Fruit fly (Drosophila melanogaster) whole organism, embryonic: ENCODE results near the gene CG14636.

Experiments
- ATbp ChIP-seq: fragments of 200-800 bp; sonication (Bioruptor generic); optimal IDR thresholded peaks from 2 replicates; lab custom pipeline; 2017; ENCODE audit warnings: missing biosample characterization, mild to moderate bottlenecking, missing genetic modification characterization, missing genetic modification reagents
- Atf6 ChIP-seq: fragments of 200-800 bp; sonication (Bioruptor generic); IDR thresholded peaks from 2 replicates; pipeline ENCODE4 v1.3.6; 2022; ENCODE audit warnings: missing biosample characterization, missing genetic modification characterization
- B-H2 ChIP-seq: fragments of 200-800 bp; sonication (Bioruptor generic); optimal IDR thresholded peaks from 2 replicates; lab custom pipeline; 2018; ENCODE audit warnings: missing biosample characterization, mild to moderate bottlenecking, missing genetic modification characterization
- CG1024 ChIP-seq: fragments of 200-800 bp; sonication (Bioruptor generic); IDR thresholded peaks from 2 replicates; pipeline ENCODE4 v1.3.6; 2022; ENCODE audit warnings: missing biosample characterization, missing genetic modification characterization
- CG10565 ChIP-seq: fragments of 200-800 bp; sonication (Bioruptor generic); optimal IDR thresholded peaks from 3 replicates; lab custom pipeline; 2016; ENCODE audit warnings: missing biosample characterization, mild to moderate bottlenecking, missing genetic modification characterization
- CG11247 ChIP-seq: fragments of 200-800 bp; sonication (Bioruptor generic); IDR thresholded peaks from 2 replicates; pipeline ENCODE4 v1.3.6; 2022; ENCODE audit warnings: missing biosample characterization, missing genetic modification characterization
- CG11695 ChIP-seq: fragments of 200-800 bp; sonication (Bioruptor generic); IDR thresholded peaks from 3 replicates; pipeline ENCODE4 v1.3.6; 2022; ENCODE audit warnings: missing biosample characterization, missing genetic modification characterization
- CG12155 ChIP-seq: fragments of 200-800 bp; sonication (Bioruptor generic); optimal IDR thresholded peaks from 3 replicates; lab custom pipeline; 2016; ENCODE audit warnings: missing biosample characterization, missing genetic modification characterization
- CG12219 ChIP-seq: fragments of 200-800 bp; sonication (Bioruptor generic); optimal IDR thresholded peaks from 3 replicates; lab custom pipeline; 2018; ENCODE audit warnings: missing biosample characterization, mild to moderate bottlenecking, missing genetic modification characterization
- CG12236 ChIP-seq: fragments of 200-800 bp; sonication (Bioruptor generic); optimal IDR thresholded peaks from 2 replicates; lab custom pipeline; 2016; ENCODE audit warnings: missing biosample characterization, missing genetic modification characterization
- CG14860 ChIP-seq: fragments of 200-800 bp; sonication (Bioruptor generic); IDR thresholded peaks from 3 replicates; pipeline ENCODE4 v1.3.6; 2022; ENCODE audit warnings: missing biosample characterization, missing genetic modification characterization; ENCODE audit not compliant: partially characterized antibody
- CG1603 ChIP-seq: fragments of 200-800 bp; sonication (Bioruptor generic); optimal IDR thresholded peaks from 2 replicates; lab custom pipeline; 2019; ENCODE audit warnings: missing biosample characterization, mild to moderate bottlenecking, missing genetic modification characterization, moderate library complexity
- CG16813 ChIP-seq: fragments of 200-800 bp; sonication (Bioruptor generic); IDR thresholded peaks from 3 replicates; pipeline ENCODE4 v1.3.6; 2022; ENCODE audit warnings: missing biosample characterization, missing genetic modification characterization; ENCODE audit not compliant: partially characterized antibody
- CG18764 ChIP-seq: fragments of 200-800 bp; sonication (Bioruptor generic); optimal IDR thresholded peaks from 3 replicates; lab custom pipeline; 2016; ENCODE audit warnings: missing biosample characterization, missing genetic modification characterization
- CG2202 ChIP-seq: fragments of 200-800 bp; sonication (Bioruptor generic); optimal IDR thresholded peaks from 2 replicates; lab custom pipeline; 2018; ENCODE audit warnings: missing biosample characterization, mild to moderate bottlenecking, missing genetic modification characterization
- CG30020 ChIP-seq: fragments of 200-800 bp; optimal IDR thresholded peaks from 2 replicates; lab custom pipeline; 2019; ENCODE audit warnings: missing biosample characterization, mild to moderate bottlenecking, missing genetic modification characterization, moderate library complexity
- CG3163 ChIP-seq: fragments of 200-800 bp; sonication (Bioruptor generic); optimal IDR thresholded peaks from 3 replicates; lab custom pipeline; 2016; ENCODE audit warnings: missing biosample characterization, missing genetic modification characterization
- CG3847 ChIP-seq: fragments of 200-800 bp; sonication (Bioruptor generic); IDR thresholded peaks from 2 replicates; pipeline ENCODE4 v1.3.6; 2022; ENCODE audit warnings: missing biosample characterization, missing genetic modification characterization
- CG43689 ChIP-seq: fragments of 200-800 bp; sonication (Bioruptor generic); IDR thresholded peaks from 2 replicates; pipeline ENCODE4 v1.3.6; 2022; ENCODE audit warnings: missing biosample characterization, missing genetic modification characterization
- CG4707 ChIP-seq: fragments of 200-800 bp; sonication (Bioruptor generic); optimal IDR thresholded peaks from 2 replicates; lab custom pipeline; 2018; ENCODE audit warnings: missing biosample characterization, mild to moderate bottlenecking, missing genetic modification characterization, moderate library complexity
- CG5245 ChIP-seq: fragments of 200-800 bp; sonication (Bioruptor generic); optimal IDR thresholded peaks from 3 replicates; lab custom pipeline; 2016; ENCODE audit warnings: missing biosample characterization, missing genetic modification characterization
- CG8290 ChIP-seq, 3 experiments: fragments of 200-800 bp; sonication (Bioruptor generic); optimal IDR thresholded peaks; 2 replicates each; lab custom pipeline; 2016 to 2019; ENCODE audit warnings: missing biosample characterization in 3 of 3, missing genetic modification characterization in 3 of 3, mild to moderate bottlenecking in 2 of 3, moderate library complexity in 1 of 3
- CG9727 ChIP-seq: fragments of 200-800 bp; sonication (Bioruptor generic); optimal IDR thresholded peaks from 3 replicates; lab custom pipeline; 2017; ENCODE audit warnings: missing biosample characterization, mild to moderate bottlenecking, missing genetic modification characterization
- CG9797 ChIP-seq: fragments of 200-800 bp; sonication (Bioruptor generic); optimal IDR thresholded peaks from 3 replicates; lab custom pipeline; 2018; ENCODE audit warnings: missing biosample characterization, mild to moderate bottlenecking, missing genetic modification characterization
- Chrac-16 ChIP-seq: fragments of 200-800 bp; sonication (Bioruptor generic); optimal IDR thresholded peaks from 3 replicates; lab custom pipeline; 2016; ENCODE audit warnings: missing biosample characterization, missing genetic modification characterization
- D19A ChIP-seq: fragments of 200-800 bp; optimal IDR thresholded peaks from 3 replicates; lab custom pipeline; 2019; ENCODE audit warnings: missing biosample characterization, mild to moderate bottlenecking, missing genetic modification characterization, moderate library complexity
- Ets97D ChIP-seq: fragments of 200-800 bp; sonication (Bioruptor generic); optimal IDR thresholded peaks from 3 replicates; lab custom pipeline; 2016; ENCODE audit warnings: missing biosample characterization, missing genetic modification characterization
- Lhr ChIP-seq: fragments of 200-800 bp; sonication (Bioruptor generic); optimal IDR thresholded peaks from 3 replicates; lab custom pipeline; 2017; ENCODE audit warnings: mild to moderate bottlenecking, missing biosample characterization, missing genetic modification reagents, missing genetic modification characterization
- MBD-R2 ChIP-seq: fragments of 200-800 bp; sonication (Bioruptor generic); IDR thresholded peaks from 2 replicates; pipeline ENCODE4 v1.3.6; 2022; ENCODE audit warnings: missing biosample characterization, missing genetic modification characterization
- Meics ChIP-seq: fragments of 200-800 bp; sonication (Bioruptor generic); optimal IDR thresholded peaks from 2 replicates; lab custom pipeline; 2017; ENCODE audit warnings: missing biosample characterization, mild to moderate bottlenecking, missing genetic modification characterization
- Pdp1 ChIP-seq, 2 experiments: fragments of 200-800 bp; sonication (Bioruptor generic); optimal IDR thresholded peaks; 3 replicates each; lab custom pipeline; 2016; ENCODE audit warnings: missing biosample characterization in 2 of 2, missing genetic modification characterization in 2 of 2, mild to moderate bottlenecking in 1 of 2, moderate library complexity in 1 of 2
- Rfx ChIP-seq: fragments of 200-800 bp; sonication (Bioruptor generic); IDR thresholded peaks from 2 replicates; pipeline ENCODE4 v1.3.6; 2022; ENCODE audit warnings: missing biosample characterization, missing genetic modification characterization
- TFAM ChIP-seq: fragments of 200-800 bp; sonication (Bioruptor generic); optimal IDR thresholded peaks from 2 replicates; lab custom pipeline; 2017; ENCODE audit warnings: missing biosample characterization, missing genetic modification characterization, inconsistent platforms
- Xbp1 ChIP-seq: fragments of 200-800 bp; sonication (Bioruptor generic); optimal IDR thresholded peaks from 3 replicates; lab custom pipeline; 2016; ENCODE audit warnings: missing biosample characterization, mild to moderate bottlenecking, missing genetic modification characterization
- bcd ChIP-seq: fragments of 200-800 bp; sonication (Bioruptor generic); optimal IDR thresholded peaks from 2 replicates; lab custom pipeline; 2017; ENCODE audit warnings: missing biosample characterization, mild to moderate bottlenecking, missing genetic modification characterization
- chinmo ChIP-seq: fragments of 200-800 bp; sonication (Bioruptor generic); IDR thresholded peaks from 4 replicates; pipeline ENCODE4 v1.3.6; 2022; ENCODE audit warnings: missing biosample characterization, missing genetic modification characterization; ENCODE audit not compliant: partially characterized antibody
- chm ChIP-seq: fragments of 200-800 bp; sonication (Bioruptor generic); IDR thresholded peaks from 2 replicates; pipeline ENCODE4 v1.3.6; 2022; ENCODE audit warnings: missing biosample characterization, missing genetic modification characterization
- ci ChIP-seq: fragments of 200-800 bp; sonication (Bioruptor generic); IDR thresholded peaks from 3 replicates; pipeline ENCODE4 v1.3.6; 2022; ENCODE audit warnings: missing biosample characterization, missing genetic modification characterization
- croc ChIP-seq: fragments of 200-800 bp; sonication (Bioruptor generic); conservative IDR thresholded peaks from 3 replicates; pipeline ENCODE4 v1.3.6; 2022; ENCODE audit warnings: missing biosample characterization, missing genetic modification characterization
- dimm ChIP-seq: fragments of 200-800 bp; sonication (Bioruptor generic); IDR thresholded peaks from 2 replicates; pipeline ENCODE4 v1.3.6; 2022; ENCODE audit warnings: missing biosample characterization, missing genetic modification characterization
- dmrt99B ChIP-seq: fragments of 200-800 bp; sonication (Bioruptor generic); optimal IDR thresholded peaks from 2 replicates; lab custom pipeline; 2018; ENCODE audit warnings: missing biosample characterization, mild to moderate bottlenecking, missing genetic modification characterization, moderate library complexity
- ftz-f1 ChIP-seq: fragments of 200-800 bp; sonication (Bioruptor generic); optimal IDR thresholded peaks from 2 replicates; lab custom pipeline; 2016; ENCODE audit warnings: missing biosample characterization, missing genetic modification characterization
- gt ChIP-seq: fragments of 200-800 bp; sonication (Bioruptor generic); IDR thresholded peaks from 2 replicates; pipeline ENCODE4 v1.3.6; 2022; ENCODE audit warnings: missing biosample characterization, missing genetic modification characterization
- h ChIP-seq: fragments of >200 bp; optimal IDR thresholded peaks from 2 replicates; lab custom pipeline; 2017
- lilli ChIP-seq: fragments of 200-800 bp; sonication (Bioruptor generic); optimal IDR thresholded peaks from 3 replicates; lab custom pipeline; 2016; ENCODE audit warnings: missing biosample characterization, missing genetic modification characterization
- mam ChIP-seq: fragments of 200-800 bp; sonication (Bioruptor generic); optimal IDR thresholded peaks from 3 replicates; lab custom pipeline; 2016; ENCODE audit warnings: missing biosample characterization, missing genetic modification characterization
- sisA ChIP-seq: fragments of 200-800 bp; sonication (Bioruptor generic); IDR thresholded peaks from 2 replicates; pipeline ENCODE4 v1.3.6; 2022; ENCODE audit warnings: missing biosample characterization, missing genetic modification characterization
- sug ChIP-seq: fragments of 200-800 bp; optimal IDR thresholded peaks from 2 replicates; lab custom pipeline; 2019; ENCODE audit warnings: missing biosample characterization, mild to moderate bottlenecking, missing genetic modification characterization, moderate library complexity
- tgo ChIP-seq: fragments of 200-800 bp; sonication (Bioruptor generic); IDR thresholded peaks from 3 replicates; pipeline ENCODE4 v1.3.6; 2022; ENCODE audit warnings: missing biosample characterization, missing genetic modification characterization
- trh ChIP-seq: fragments of 200-800 bp; sonication (Bioruptor generic); optimal IDR thresholded peaks from 2 replicates; lab custom pipeline; 2016; ENCODE audit warnings: missing biosample characterization, missing genetic modification characterization
- zfh1 ChIP-seq: fragments of 200-800 bp; sonication (Bioruptor generic); IDR thresholded peaks from 3 replicates; pipeline ENCODE4 v1.3.6; 2022; ENCODE audit warnings: missing biosample characterization, missing genetic modification characterization

The CG14636 gene

DNA sequence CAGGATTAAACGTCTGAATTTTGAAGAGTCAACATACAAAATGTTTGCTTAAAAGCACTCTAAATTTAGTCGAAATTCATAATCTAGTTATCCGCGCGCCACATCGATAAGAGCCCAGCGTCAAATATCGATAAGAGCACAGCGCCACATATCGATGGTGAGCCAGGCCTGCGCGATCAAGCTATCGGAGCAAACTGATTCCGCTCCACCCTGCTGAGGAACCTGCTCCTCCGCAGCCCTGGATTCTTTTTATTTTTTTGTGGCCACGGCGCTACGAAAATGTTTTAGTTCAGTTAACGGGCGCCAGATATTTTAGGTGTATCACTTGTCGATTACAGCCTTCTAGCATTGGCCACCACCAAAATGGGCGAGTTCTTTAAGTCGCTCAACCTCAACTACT, 5.7 kb upstream of the CG14636 start:
- peak; percentile 66 for TF ChIP-seq CG3847 (GFP tag; lab: Robert Waterston, UW)
- TF ChIP-seq TFAM: no peak
- peak; percentile 76 for TF ChIP-seq Rfx (GFP tag; lab: Robert Waterston, UW)
- TF ChIP-seq croc: no peak; the same call in 2 of the 3 replicates
- no peak for TF ChIP-seq CG12236 (GFP tag; lab: Kevin White, UChicago)
- TF ChIP-seq CG14860: peak; percentile 96
- no peak for TF ChIP-seq h (lab: Kevin White, UChicago)
- no peak for TF ChIP-seq dmrt99B (tag; lab: Kevin White, UChicago)
- no peak; the same call in 1 of the 2 replicates for TF ChIP-seq CG1024 (GFP tag; lab: Robert Waterston, UW)
- TF ChIP-seq chinmo (GFP tag; lab: Robert Waterston, UW): peak; percentile 98
- no peak for TF ChIP-seq Atf6
- no peak for TF ChIP-seq Meics (GFP tag; lab: Kevin White, UChicago)
- TF ChIP-seq CG4707 (GFP tag; lab: Kevin White, UChicago): no peak
- TF ChIP-seq chm (GFP tag; lab: Robert Waterston, UW): peak; percentile 54; the same call in 1 of the 2 replicates
- peak; percentile 55 for TF ChIP-seq Xbp1 (GFP tag; lab: Kevin White, UChicago)
- TF ChIP-seq tgo: no peak
- peak; percentile 56 for TF ChIP-seq lilli
- TF ChIP-seq bcd (GFP tag; lab: Kevin White, UChicago): peak; percentile 36
- no peak for TF ChIP-seq gt (GFP tag; lab: Robert Waterston, UW)
- TF ChIP-seq ci: peak; percentile 48; the same call in 2 of the 3 replicates
- TF ChIP-seq B-H2 (GFP tag; lab: Kevin White, UChicago): peak; percentile 62
- TF ChIP-seq CG12155 (GFP tag; lab: Kevin White, UChicago): peak; percentile 27
- peak; percentile 32 for TF ChIP-seq CG8290 (GFP tag; optimal IDR thresholded peaks at IDR 0.05; lab: Kevin White, UChicago)
- peak in 1 of 2 experiments; percentile 80 for TF ChIP-seq CG8290 (tag; optimal IDR thresholded peaks at IDR 0.05; lab: Kevin White, UChicago)
- TF ChIP-seq ftz-f1 (GFP tag; lab: Kevin White, UChicago): peak; percentile 83
- no peak for TF ChIP-seq Chrac-16 (GFP tag; lab: Kevin White, UChicago)
- TF ChIP-seq Ets97D (GFP tag; lab: Kevin White, UChicago): peak; percentile 70
- TF ChIP-seq CG11695 (GFP tag; lab: Robert Waterston, UW): no peak
- peak; percentile 78 for TF ChIP-seq CG1603 (tag; lab: Kevin White, UChicago)
- no peak for TF ChIP-seq CG10565
- TF ChIP-seq D19A: no peak
- TF ChIP-seq ATbp (GFP tag; lab: Kevin White, UChicago): no peak
- TF ChIP-seq CG11247 (GFP tag; lab: Robert Waterston, UW): peak; percentile 41; the same call in 1 of the 2 replicates
- TF ChIP-seq mam (GFP tag; lab: Kevin White, UChicago): peak; percentile 64
- 0 out of 2 replicates have a peak, but pooled peaks have one; percentile 14 for TF ChIP-seq sisA (GFP tag; lab: Robert Waterston, UW)
- TF ChIP-seq CG5245 (GFP tag; lab: Kevin White, UChicago): no peak
- TF ChIP-seq Lhr (GFP tag; lab: Kevin White, UChicago): peak; percentile 88
- TF ChIP-seq CG43689 (GFP tag; lab: Robert Waterston, UW): no peak
- TF ChIP-seq CG30020 (tag; lab: Kevin White, UChicago): peak; percentile 76
- no peak for TF ChIP-seq CG12219 (GFP tag; lab: Kevin White, UChicago)
- TF ChIP-seq CG2202 (tag; lab: Kevin White, UChicago): no peak
- no peak for TF ChIP-seq CG18764
- no peak for TF ChIP-seq dimm (GFP tag; lab: Robert Waterston, UW)
- peak; percentile 31 for TF ChIP-seq CG9797 (GFP tag; lab: Kevin White, UChicago)
- peak; percentile 28 for TF ChIP-seq CG3163 (GFP tag; lab: Kevin White, UChicago)
- peak; percentile 62; the same call in 1 of the 3 replicates for TF ChIP-seq zfh1
- peak; percentile 98 for TF ChIP-seq CG16813 (GFP tag; lab: Robert Waterston, UW)
- TF ChIP-seq sug (tag; lab: Kevin White, UChicago): peak; percentile 52
- peak; percentile 20 for TF ChIP-seq CG9727 (GFP tag; lab: Kevin White, UChicago)
- TF ChIP-seq Pdp1 (GFP tag; optimal IDR thresholded peaks at IDR 0.05; lab: Kevin White, UChicago): peak in 1 of 2 experiments; percentile 33
- peak; percentile 93 for TF ChIP-seq MBD-R2 (GFP tag; lab: Robert Waterston, UW)
- TF ChIP-seq trh: no peak
